Worm (Caenorhabditis elegans) whole organism, L1 larva: Measurements from ENCODE around the gene F28C6.9.

Source experiments
- C04F5.9 ChIP-seq: sonication (generic microtip); optimal IDR thresholded peaks from 2 replicates; lab custom pipeline; 2016; ENCODE audit warnings: missing genetic modification characterization, missing compliant biosample characterization
- F16B12.6 ChIP-seq: fragments of 150-350 bp; optimal IDR thresholded peaks from 2 replicates; lab custom pipeline; 2014; ENCODE audit warnings: missing biosample characterization, missing genetic modification characterization
- Y116A8C.19 ChIP-seq: sonication (generic microtip); optimal IDR thresholded peaks from 2 replicates; lab custom pipeline; 2016; ENCODE audit warnings: missing compliant biosample characterization, missing genetic modification characterization, borderline replicate concordance
- aha-1 ChIP-seq: fragments of 150-350 bp; optimal IDR thresholded peaks from 2 replicates; lab custom pipeline; 2014; ENCODE audit warnings: missing biosample characterization, missing genetic modification characterization
- aly-2 ChIP-seq: fragments of 150-350 bp; optimal IDR thresholded peaks from 2 replicates; lab custom pipeline; 2014; ENCODE audit warnings: missing biosample characterization, missing genetic modification characterization
- blmp-1 ChIP-seq: fragments of 150-350 bp; optimal IDR thresholded peaks from 2 replicates; lab custom pipeline; 2014; ENCODE audit warnings: missing biosample characterization, missing genetic modification characterization
- ceh-63 ChIP-seq: fragments of 200-800 bp; sonication (Bioruptor generic); optimal IDR thresholded peaks from 2 replicates; lab custom pipeline; 2018; ENCODE audit warnings: mild to moderate bottlenecking, missing genetic modification characterization, missing compliant biosample characterization
- ceh-8 ChIP-seq: fragments of 200-800 bp; sonication (Bioruptor generic); optimal IDR thresholded peaks from 2 replicates; lab custom pipeline; 2018; ENCODE audit warnings: mild to moderate bottlenecking, missing genetic modification characterization, moderate library complexity, missing compliant biosample characterization
- ceh-90 ChIP-seq: sonication (generic microtip); optimal IDR thresholded peaks from 2 replicates; lab custom pipeline; 2016; ENCODE audit warnings: missing genetic modification characterization, missing compliant biosample characterization
- ces-1 ChIP-seq: fragments of 150-350 bp; optimal IDR thresholded peaks from 2 replicates; lab custom pipeline; 2014; ENCODE audit warnings: missing biosample characterization, missing genetic modification reagents, missing genetic modification characterization
- dpl-1 ChIP-seq, 3 experiments: fragments of 150-350 bp in 2 of 3; sonication (generic microtip) in 1 of 3; optimal IDR thresholded peaks; 2 replicates each; lab custom pipeline; 2014 to 2017; ENCODE audit warnings: missing biosample characterization in 3 of 3, missing genetic modification characterization in 3 of 3, missing genetic modification reagents in 3 of 3
- dsc-1 ChIP-seq: sonication (generic microtip); optimal IDR thresholded peaks from 2 replicates; lab custom pipeline; 2016; ENCODE audit warnings: mild to moderate bottlenecking, missing genetic modification characterization, missing compliant biosample characterization
- efl-3 ChIP-seq: fragments of 200-800 bp; sonication (Bioruptor generic); optimal IDR thresholded peaks from 2 replicates; lab custom pipeline; 2018; ENCODE audit warnings: mild to moderate bottlenecking, missing genetic modification characterization, missing compliant biosample characterization
- ets-5 ChIP-seq: fragments of 200-800 bp; sonication (Bioruptor generic); IDR thresholded peaks from 2 replicates; pipeline ENCODE4 v1.3.6; 2022; ENCODE audit warnings: missing genetic modification characterization, missing compliant biosample characterization
- fkh-10 ChIP-seq: sonication (generic microtip); optimal IDR thresholded peaks from 2 replicates; lab custom pipeline; 2017; ENCODE audit warnings: missing biosample characterization, missing genetic modification reagents, missing genetic modification characterization
- fkh-4 ChIP-seq: sonication (generic microtip); optimal IDR thresholded peaks from 2 replicates; lab custom pipeline; 2016; ENCODE audit warnings: missing compliant biosample characterization, missing genetic modification characterization, borderline replicate concordance
- fkh-8 ChIP-seq: sonication (generic microtip); optimal IDR thresholded peaks from 2 replicates; lab custom pipeline; 2016; ENCODE audit warnings: mild to moderate bottlenecking, missing genetic modification characterization, missing compliant biosample characterization
- fos-1 ChIP-seq: fragments of 150-350 bp; optimal IDR thresholded peaks from 2 replicates; lab custom pipeline; 2014; ENCODE audit warnings: missing biosample characterization, missing genetic modification characterization
- hlh-17 ChIP-seq: fragments of 200-800 bp; sonication (Bioruptor generic); optimal IDR thresholded peaks from 2 replicates; lab custom pipeline; 2018; ENCODE audit warnings: missing genetic modification characterization, mild to moderate bottlenecking, missing compliant biosample characterization, moderate library complexity, borderline replicate concordance
- isw-1 ChIP-seq: fragments of 200-800 bp; sonication (Bioruptor generic); IDR thresholded peaks from 2 replicates; pipeline ENCODE4 v1.3.6; 2022; ENCODE audit warnings: missing genetic modification characterization, missing compliant biosample characterization
- jun-1 ChIP-seq: fragments of 150-350 bp; optimal IDR thresholded peaks from 2 replicates; lab custom pipeline; 2014; ENCODE audit warnings: missing biosample characterization, missing genetic modification reagents, missing genetic modification characterization
- lin-13 ChIP-seq: fragments of 150-350 bp; optimal IDR thresholded peaks from 2 replicates; lab custom pipeline; 2014; ENCODE audit warnings: missing biosample characterization, missing genetic modification reagents, missing genetic modification characterization
- lin-14 ChIP-seq: fragments of 200-800 bp; sonication (Bioruptor generic); optimal IDR thresholded peaks from 2 replicates; lab custom pipeline; 2018; ENCODE audit warnings: mild to moderate bottlenecking, missing genetic modification characterization, moderate library complexity, missing compliant biosample characterization
- lin-15B ChIP-seq: fragments of 150-350 bp; sonication (generic microtip); optimal IDR thresholded peaks from 3 replicates; lab custom pipeline; 2014; ENCODE audit warnings: missing biosample characterization, missing genetic modification characterization
- lin-35 ChIP-seq, 2 experiments: fragments of 150-350 bp; optimal IDR thresholded peaks; 2 replicates each; lab custom pipeline; 2014; ENCODE audit warnings: missing biosample characterization in 2 of 2, missing genetic modification characterization in 2 of 2, missing genetic modification reagents in 2 of 2
- lir-3 ChIP-seq: sonication (generic microtip); optimal IDR thresholded peaks from 2 replicates; lab custom pipeline; 2016; ENCODE audit warnings: mild to moderate bottlenecking, missing genetic modification characterization, moderate library complexity, missing compliant biosample characterization; ENCODE audit not compliant: poor library complexity
- lsy-2 ChIP-seq, 2 experiments: fragments of 150-350 bp; optimal IDR thresholded peaks; 2 replicates each; lab custom pipeline; 2014; ENCODE audit warnings: missing biosample characterization in 2 of 2, missing genetic modification characterization in 2 of 2
- mab-9 ChIP-seq: fragments of 200-800 bp; sonication (Bioruptor generic); IDR thresholded peaks from 2 replicates; pipeline ENCODE4 v1.3.6; 2022; ENCODE audit warnings: missing genetic modification reagents, missing genetic modification characterization, missing compliant biosample characterization
- mdl-1 ChIP-seq, 2 experiments: fragments of 150-350 bp; optimal IDR thresholded peaks; 2 replicates each; lab custom pipeline; 2014 to 2017; ENCODE audit warnings: missing biosample characterization in 2 of 2, missing genetic modification characterization in 2 of 2, inconsistent platforms in 1 of 2
- nhr-28 ChIP-seq: fragments of 150-350 bp; optimal IDR thresholded peaks from 2 replicates; lab custom pipeline; 2014; ENCODE audit warnings: missing biosample characterization, missing genetic modification characterization
- nhr-47 ChIP-seq: sonication (generic microtip); optimal IDR thresholded peaks from 2 replicates; lab custom pipeline; 2016; ENCODE audit warnings: mild to moderate bottlenecking, missing genetic modification characterization, moderate library complexity, missing compliant biosample characterization
- nhr-71 ChIP-seq: sonication (generic microtip); optimal IDR thresholded peaks from 2 replicates; lab custom pipeline; 2016; ENCODE audit warnings: mild to moderate bottlenecking, missing genetic modification characterization, moderate library complexity, missing compliant biosample characterization
- nhr-76 ChIP-seq: sonication (generic microtip); optimal IDR thresholded peaks from 2 replicates; lab custom pipeline; 2017; ENCODE audit warnings: missing biosample characterization, missing genetic modification characterization
- nhr-77 ChIP-seq: fragments of 150-350 bp; optimal IDR thresholded peaks from 2 replicates; lab custom pipeline; 2014; ENCODE audit warnings: missing biosample characterization, missing genetic modification characterization
- nhr-84 ChIP-seq: sonication (generic microtip); optimal IDR thresholded peaks from 2 replicates; lab custom pipeline; 2017; ENCODE audit warnings: missing biosample characterization, missing genetic modification characterization
- nhr-85 ChIP-seq: sonication (generic microtip); peaks from one replicate; lab custom pipeline; 2016; ENCODE audit warnings: missing genetic modification characterization, inconsistent platforms, missing compliant biosample characterization
- rnt-1 ChIP-seq: sonication (generic microtip); optimal IDR thresholded peaks from 2 replicates; lab custom pipeline; 2016; ENCODE audit warnings: mild to moderate bottlenecking, missing genetic modification characterization, moderate library complexity, missing compliant biosample characterization
- sox-4 ChIP-seq: sonication (generic microtip); optimal IDR thresholded peaks from 2 replicates; lab custom pipeline; 2016; ENCODE audit warnings: missing genetic modification characterization, missing compliant biosample characterization
- tbx-2 ChIP-seq: sonication (generic microtip); optimal IDR thresholded peaks from 2 replicates; lab custom pipeline; 2016; ENCODE audit warnings: missing genetic modification characterization, missing compliant biosample characterization
- tlp-1 ChIP-seq: fragments of 150-350 bp; optimal IDR thresholded peaks from 2 replicates; lab custom pipeline; 2014; ENCODE audit warnings: missing biosample characterization, missing genetic modification characterization
- unc-30 ChIP-seq: sonication (generic microtip); optimal IDR thresholded peaks from 2 replicates; lab custom pipeline; 2017; ENCODE audit warnings: missing biosample characterization, missing genetic modification characterization
- unc-62 ChIP-seq: fragments of 150-350 bp; optimal IDR thresholded peaks from 2 replicates; lab custom pipeline; 2014; ENCODE audit warnings: missing biosample characterization, missing genetic modification reagents, missing genetic modification characterization
- unc-86 ChIP-seq: sonication (generic microtip); optimal IDR thresholded peaks from 2 replicates; lab custom pipeline; 2016; ENCODE audit warnings: missing genetic modification characterization, missing compliant biosample characterization
- unc-98 ChIP-seq: fragments of 200-800 bp; sonication (Bioruptor generic); IDR thresholded peaks from 2 replicates; pipeline ENCODE4 v1.3.6; 2022; ENCODE audit warnings: missing genetic modification characterization, missing compliant biosample characterization
- zag-1 ChIP-seq: fragments of 150-350 bp; optimal IDR thresholded peaks from 2 replicates; lab custom pipeline; 2014; ENCODE audit warnings: missing biosample characterization, missing genetic modification characterization
- ztf-11 ChIP-seq, 2 experiments: sonication (generic microtip); optimal IDR thresholded peaks; 2 replicates each; lab custom pipeline; 2016 to 2017; ENCODE audit warnings: missing genetic modification characterization in 2 of 2, missing biosample characterization in 1 of 2, missing compliant biosample characterization in 1 of 2

The F28C6.9 gene

DNA sequence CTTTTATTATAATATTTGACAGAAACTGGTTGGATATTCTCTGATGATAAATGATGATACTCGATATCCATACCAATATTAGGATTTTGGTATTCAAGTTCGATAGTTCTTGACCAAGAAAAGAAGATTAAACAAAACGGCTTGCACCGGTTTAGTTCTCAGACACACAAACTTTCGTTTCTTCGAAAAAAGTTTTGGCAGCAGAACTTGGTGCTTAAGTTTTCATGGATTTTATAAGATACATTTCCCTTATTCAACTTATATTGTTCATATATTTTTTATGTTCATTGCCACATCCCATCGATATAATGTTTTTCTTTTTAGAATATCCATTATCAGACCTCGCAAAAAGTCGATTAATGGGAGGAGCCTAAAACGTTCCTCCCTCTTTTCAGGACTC lies 19.3 kb downstream of the F28C6.9 start, which contains the start of gene aptf-4:
Gene aptf-4 (plus strand): TSS at position 301 of the 400 bp plus-strand sequence.
- TF ChIP-seq F16B12.6: no peak
- TF ChIP-seq fkh-10 (GFP tag; lab: Kevin White, UChicago): no peak
- TF ChIP-seq tlp-1: no peak
- no peak for TF ChIP-seq nhr-47

DNA sequence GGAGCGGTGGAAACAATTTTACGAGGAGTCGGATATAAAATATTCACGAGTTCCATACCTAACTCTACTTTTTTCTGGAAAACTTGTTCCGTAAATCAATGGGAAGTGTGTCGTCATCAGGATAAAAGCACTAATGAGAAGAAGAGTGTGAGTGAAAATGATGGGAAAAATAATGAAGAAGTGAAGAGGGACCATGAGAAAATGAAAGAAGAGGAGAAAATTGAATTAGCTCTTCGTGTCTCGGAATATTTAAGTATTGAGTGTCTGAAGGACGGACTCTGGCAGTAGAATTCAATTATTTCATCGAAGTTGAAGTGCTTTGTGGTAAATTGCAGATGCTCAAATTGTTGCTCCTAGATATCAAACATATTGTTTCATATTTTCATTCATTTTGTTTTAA lies 20.8 kb downstream of the F28C6.9 start:
- TF ChIP-seq mab-9 (no peak), nhr-76 (no peak), lin-14 (GFP tag; lab: Kevin White, UChicago) (peak; percentile 88), zag-1 (tag; lab: Kevin White, UChicago) (peak; percentile 52), ceh-8 (peak; percentile 77), dsc-1 (tag; lab: Kevin White, UChicago) (peak; percentile 72), unc-30 (tag; lab: Kevin White, UChicago) (no peak), ces-1 (GFP tag; lab: Kevin White, UChicago) (peak; percentile 51), mdl-1 (tag; optimal IDR thresholded peaks at IDR 0.05; lab: Kevin White, UChicago) (no peak), lsy-2 (tag; optimal IDR thresholded peaks at IDR 0.05; lab: Kevin White, UChicago) (peak in 1 of 2 experiments; percentile 16), nhr-71 (peak; percentile 57), isw-1 (GFP tag; lab: Robert Waterston, UW) (no peak), tlp-1 (no peak), unc-86 (tag; lab: Kevin White, UChicago) (peak; percentile 51), lin-35 (GFP tag; optimal IDR thresholded peaks at IDR 0.05; lab: Kevin White, UChicago) (peak in 1 of 2 experiments; percentile 10)

- TF ChIP-seq efl-3 (GFP tag; lab: Kevin White, UChicago): no peak
- no peak for TF ChIP-seq jun-1
- no peak for TF ChIP-seq rnt-1 (tag; lab: Kevin White, UChicago)
- TF ChIP-seq ztf-11 (tag; optimal IDR thresholded peaks at IDR 0.05; lab: Kevin White, UChicago): peak in 1 of 2 experiments; percentile 42
- TF ChIP-seq fos-1 (tag; lab: Kevin White, UChicago): no peak
- peak; percentile 35 for TF ChIP-seq zag-1 (tag; lab: Kevin White, UChicago)
- TF ChIP-seq fkh-4 (tag; lab: Kevin White, UChicago): no peak
- no peak for TF ChIP-seq tbx-2 (tag; lab: Kevin White, UChicago)
- TF ChIP-seq unc-62: no peak
- TF ChIP-seq ets-5 (GFP tag; lab: Robert Waterston, UW): no peak
- peak; percentile 28 for TF ChIP-seq lin-14 (GFP tag; lab: Kevin White, UChicago)
- no peak for TF ChIP-seq blmp-1 (tag; lab: Kevin White, UChicago)
- TF ChIP-seq, all 84 proteins: peak for 3
Measured at ce11 chrII:8588442-8588841, 21.5 kb downstream of the F28C6.9 start.

ce11 chrII:8587660-8588230 lies 22.2 kb downstream of the F28C6.9 start:
- no peak for TF ChIP-seq lin-13 (GFP tag; lab: Kevin White, UChicago)
- no peak for TF ChIP-seq lir-3
- TF ChIP-seq zag-1 (tag; lab: Kevin White, UChicago): no peak
- peak; percentile 73 for TF ChIP-seq lin-14 (GFP tag; lab: Kevin White, UChicago)
- no peak for TF ChIP-seq nhr-85 (tag; lab: Kevin White, UChicago)
- TF ChIP-seq nhr-77 (tag; lab: Kevin White, UChicago): no peak
- no peak for TF ChIP-seq mab-9
- no peak for TF ChIP-seq ceh-90
- no peak for TF ChIP-seq ceh-63
- no peak for TF ChIP-seq sox-4 (tag; lab: Kevin White, UChicago)
- TF ChIP-seq ztf-11 (tag; optimal IDR thresholded peaks at IDR 0.05; lab: Kevin White, UChicago): no peak
- TF ChIP-seq Y116A8C.19 (tag; lab: Kevin White, UChicago): no peak
- no peak for TF ChIP-seq unc-30 (tag; lab: Kevin White, UChicago)
- TF ChIP-seq rnt-1 (tag; lab: Kevin White, UChicago): no peak
- no peak for TF ChIP-seq dpl-1 (GFP tag; optimal IDR thresholded peaks at IDR 0.05; lab: Kevin White, UChicago)
- no peak for TF ChIP-seq fkh-8 (tag; lab: Kevin White, UChicago)
- TF ChIP-seq aly-2 (tag; lab: Kevin White, UChicago): no peak
- no peak for TF ChIP-seq unc-98 (GFP tag; lab: Robert Waterston, UW)
- no peak for TF ChIP-seq lin-15B
- TF ChIP-seq aha-1 (tag; lab: Kevin White, UChicago): no peak
- no peak for TF ChIP-seq mdl-1 (tag; optimal IDR thresholded peaks at IDR 0.05; lab: Kevin White, UChicago)
- peak; percentile 39 for TF ChIP-seq nhr-71
- no peak for TF ChIP-seq C04F5.9 (tag; lab: Kevin White, UChicago)
- TF ChIP-seq nhr-28 (tag; lab: Kevin White, UChicago): no peak
- no peak for TF ChIP-seq fos-1 (tag; lab: Kevin White, UChicago)
- no peak for TF ChIP-seq hlh-17 (GFP tag; lab: Kevin White, UChicago)
- TF ChIP-seq nhr-84 (tag; lab: Kevin White, UChicago): no peak
